Fruit fly (Drosophila melanogaster): ENCODE measurements around the gene toc.

toc gene

dm6 chr2L:3152696-3153613, 8.4 kb upstream of the toc start (continued):
- TF ChIP-seq CG14441 (GFP tag; IDR thresholded peaks at IDR 0.05) (peak; percentile 91), CG4854 (GFP tag; optimal IDR thresholded peaks at IDR 0.05) (peak; percentile 86), HLH4C (GFP tag; IDR thresholded peaks at IDR 0.05; ENCODE audit: partially characterized antibody) (no peak), CG10267 (tag; optimal IDR thresholded peaks at IDR 0.05) (peak; percentile 88), D19B (GFP tag; optimal IDR thresholded peaks at IDR 0.05) (peak; percentile 12), H2.0 (GFP tag; IDR thresholded peaks at IDR 0.05) (peak; percentile 92), CG10462 (GFP tag; optimal IDR thresholded peaks at IDR 0.05) (peak; percentile 93), CG8290 (GFP tag; optimal IDR thresholded peaks at IDR 0.05) (peak; percentile 82), CG8290 (tag; optimal IDR thresholded peaks at IDR 0.05) (peak; percentile 56 to 97), CG2199 (GFP tag; IDR thresholded peaks at IDR 0.05) (peak; percentile 97), CG12071 (GFP tag; optimal IDR thresholded peaks at IDR 0.05) (peak; percentile 93), Gsc (GFP tag; IDR thresholded peaks at IDR 0.05) (peak; percentile 89), zfh2 (GFP tag; optimal IDR thresholded peaks at IDR 0.05) (peak; percentile 37), CG18262 (tag; optimal IDR thresholded peaks at IDR 0.05) (peak; percentile 96), dpn (GFP tag; optimal IDR thresholded peaks at IDR 0.05) (peak; percentile 92 to 95), br (optimal IDR thresholded peaks at IDR 0.05) (no peak), dmrt99B (tag; optimal IDR thresholded peaks at IDR 0.05) (peak; percentile 96), CG1832 (GFP tag; optimal IDR thresholded peaks at IDR 0.05) (no peak), Doc2 (GFP tag; IDR thresholded peaks at IDR 0.05) (no peak), Neu2 (GFP tag; optimal IDR thresholded peaks at IDR 0.05; ENCODE audit: borderline replicate concordance) (peak; percentile 10), E2f1 (GFP tag; IDR thresholded peaks at IDR 0.05) (peak; percentile 86), CG11093 (GFP tag; IDR thresholded peaks at IDR 0.05) (peak; percentile 93), vvl (GFP tag; IDR thresholded peaks at IDR 0.05) (peak; percentile 97), CG8478 (optimal IDR thresholded peaks at IDR 0.05) (no peak), CG11456 (GFP tag; IDR thresholded peaks at IDR 0.05) (peak; percentile 90), her (GFP tag; optimal IDR thresholded peaks at IDR 0.05) (peak; percentile 92), NFAT (GFP tag; IDR thresholded peaks at IDR 0.05) (peak; percentile 79), CG1647 (GFP tag; optimal IDR thresholded peaks at IDR 0.05) (peak; percentile 90), MTF-1 (GFP tag; optimal IDR thresholded peaks at IDR 0.05; ENCODE audit: borderline replicate concordance) (peak; percentile 85), CG17912 (GFP tag; optimal IDR thresholded peaks at IDR 0.05) (peak; percentile 80), CG7271 (tag; optimal IDR thresholded peaks at IDR 0.05) (peak; percentile 23), Fer1 (GFP tag; optimal IDR thresholded peaks at IDR 0.05) (peak; percentile 83), jumu (GFP tag; optimal IDR thresholded peaks at IDR 0.05) (peak; percentile 95), CG4360 (GFP tag; IDR thresholded peaks at IDR 0.05) (peak; percentile 75), Eip74EF (GFP tag; optimal IDR thresholded peaks at IDR 0.05) (peak in 1 of 2 experiments; percentile 91), crc (GFP tag; optimal IDR thresholded peaks at IDR 0.05) (peak; percentile 91), zfh1 (GFP tag; IDR thresholded peaks at IDR 0.05) (peak; percentile 98), CG9817 (tag; optimal IDR thresholded peaks at IDR 0.05) (peak; percentile 89), kah (GFP tag; optimal IDR thresholded peaks at IDR 0.05) (peak; percentile 89), CG31388 (GFP tag; optimal IDR thresholded peaks at IDR 0.05) (peak; percentile 87), sisA (GFP tag; IDR thresholded peaks at IDR 0.05) (peak; percentile 98), CG3838 (GFP tag; optimal IDR thresholded peaks at IDR 0.05) (peak; percentile 73), pb (GFP tag; optimal IDR thresholded peaks at IDR 0.05) (peak; percentile 93), Adf1 (GFP tag; IDR thresholded peaks at IDR 0.05) (peak; percentile 23; the same call in 1 of the 2 replicates), CG14965 (GFP tag; optimal IDR thresholded peaks at IDR 0.05; ENCODE audit: borderline replicate concordance) (peak; percentile 87), sens (GFP tag) (peak; percentile 100), twi (tag; optimal IDR thresholded peaks at IDR 0.05) (peak; percentile 91), CG17612 (GFP tag; IDR thresholded peaks at IDR 0.05) (peak; percentile 69), vfl (GFP tag; optimal IDR thresholded peaks at IDR 0.05) (peak; percentile 83), CG7928 (GFP tag; optimal IDR thresholded peaks at IDR 0.05) (peak; percentile 28)
